Fruit fly (Drosophila melanogaster) whole organism, larva: ENCODE results near the gene fkh.

ENCODE experiments used
- noc ChIP-seq: fragments of 200-800 bp; sonication (Bioruptor generic); optimal IDR thresholded peaks from 3 replicates; lab custom pipeline; 2019; ENCODE audit warnings: missing biosample characterization, mild to moderate bottlenecking, missing genetic modification characterization, moderate library complexity

The fkh gene

dm6 chr3R:28572692-28573643, 12.1 kb downstream of the fkh start:
- no peak for TF ChIP-seq noc (tag; lab: Kevin White, UChicago)

- no peak for TF ChIP-seq noc (tag; lab: Kevin White, UChicago)
These were observed 14.3 kb downstream of the fkh start for dm6 chr3R:28570805-28571204.

dm6 chr3R:28569529-28570175, 15.4 kb downstream of the fkh start:
- no peak for TF ChIP-seq noc (tag; lab: Kevin White, UChicago)

- TF ChIP-seq noc (tag; lab: Kevin White, UChicago) = no peak
These were observed 16.8 kb downstream of the fkh start for dm6 chr3R:28568095-28568750.

- no peak for TF ChIP-seq noc (tag; lab: Kevin White, UChicago)
These were observed 21.5 kb downstream of the fkh start for dm6 chr3R:28563531-28563930.

dm6 chr3R:28562654-28563198, 22.3 kb downstream of the fkh start:
- TF ChIP-seq noc (tag; lab: Kevin White, UChicago) = no peak

- no peak for TF ChIP-seq noc (tag; lab: Kevin White, UChicago)
These were observed 23.7 kb downstream of the fkh start for dm6 chr3R:28561320-28561831.

dm6 chr3R:28558801-28559200, 26.3 kb downstream of the fkh start:
- TF ChIP-seq noc (tag; lab: Kevin White, UChicago) = no peak

- TF ChIP-seq noc (tag; lab: Kevin White, UChicago) = peak; percentile 15
These were observed 28.7 kb downstream of the fkh start for dm6 chr3R:28556385-28556784.

- TF ChIP-seq noc (tag; lab: Kevin White, UChicago) = no peak
These were observed 29.3 kb downstream of the fkh start for dm6 chr3R:28555793-28556192.

dm6 chr3R:28555324-28555723, 29.7 kb downstream of the fkh start:
- TF ChIP-seq noc (tag; lab: Kevin White, UChicago) = no peak

dm6 chr3R:28553023-28553422, 32.0 kb downstream of the fkh start:
- TF ChIP-seq noc (tag; lab: Kevin White, UChicago) = no peak

dm6 chr3R:28552249-28552648, 32.8 kb downstream of the fkh start:
- TF ChIP-seq noc (tag; lab: Kevin White, UChicago) = no peak

dm6 chr3R:28548457-28548856, 36.6 kb downstream of the fkh start:
- no peak for TF ChIP-seq noc (tag; lab: Kevin White, UChicago)

dm6 chr3R:28547129-28547753, 37.8 kb downstream of the fkh start:
- TF ChIP-seq noc (tag; lab: Kevin White, UChicago) = peak; percentile 26
